Worm (Caenorhabditis elegans): ENCODE data around the gene C50B6.1.

Gene C50B6.1

ce11 chrV:13288881-13289280 is 19.8 kb upstream of the C50B6.1 start:
- peak; percentile 7 for TF ChIP-seq hlh-1 (tag; optimal IDR thresholded peaks at IDR 0.05)
- TF ChIP-seq unc-120 (tag; optimal IDR thresholded peaks at IDR 0.05; ENCODE audit: poor library complexity, severe bottlenecking), result peak; percentile 21
- no peak for TF ChIP-seq drap-1 (GFP tag; optimal IDR thresholded peaks at IDR 0.05)

- TF ChIP-seq ces-1 (GFP tag; optimal IDR thresholded peaks at IDR 0.05) (peak; percentile 96), lin-13 (tag; optimal IDR thresholded peaks at IDR 0.05) (no peak), nhr-76 (tag; optimal IDR thresholded peaks at IDR 0.05) (no peak), hlh-1 (tag; optimal IDR thresholded peaks at IDR 0.05) (no peak), mls-2 (tag; optimal IDR thresholded peaks at IDR 0.05) (no peak)
Observed at ce11 chrV:13294507-13294906, 14.2 kb upstream of the C50B6.1 start.

- peak; percentile 47 for TF ChIP-seq hlh-1 (tag; optimal IDR thresholded peaks at IDR 0.05)
- no peak for TF ChIP-seq nhr-237 (tag; optimal IDR thresholded peaks at IDR 0.05)
- no peak for TF ChIP-seq ztf-11 (tag; optimal IDR thresholded peaks at IDR 0.05)
- no peak for TF ChIP-seq drap-1 (GFP tag; optimal IDR thresholded peaks at IDR 0.05)
- no peak for TF ChIP-seq lin-32 (GFP tag; optimal IDR thresholded peaks at IDR 0.05)
- no peak for TF ChIP-seq sem-2 (GFP tag; optimal IDR thresholded peaks at IDR 0.05)
- TF ChIP-seq M03D4.4 (tag; optimal IDR thresholded peaks at IDR 0.05), result no peak
Observed at ce11 chrV:13295859-13296258, 12.9 kb upstream of the C50B6.1 start, which contains the start of gene uig-1. uig-1 (minus strand) TSS chrV:13295978.

- TF ChIP-seq nhr-76 (tag; optimal IDR thresholded peaks at IDR 0.05) (no peak), mep-1 (tag; optimal IDR thresholded peaks at IDR 0.05) (no peak)
Observed at ce11 chrV:13297220-13297619, 11.5 kb upstream of the C50B6.1 start, which contains the start of gene C26E1.1. C26E1.1 (plus strand) TSS chrV:13297520.

- TF ChIP-seq bed-3 (GFP tag; optimal IDR thresholded peaks at IDR 0.05), result no peak
- TF ChIP-seq mep-1 (tag; optimal IDR thresholded peaks at IDR 0.05), result no peak
- TF ChIP-seq ces-1 (GFP tag; optimal IDR thresholded peaks at IDR 0.05), result no peak
- no peak for TF ChIP-seq ham-2 (GFP tag; optimal IDR thresholded peaks at IDR 0.05)
- TF ChIP-seq nhr-2 (tag; optimal IDR thresholded peaks at IDR 0.05), result no peak
- no peak for TF ChIP-seq pha-4 (tag; optimal IDR thresholded peaks at IDR 0.05)
- no peak for TF ChIP-seq sem-2 (GFP tag; optimal IDR thresholded peaks at IDR 0.05)
- TF ChIP-seq zip-8 (tag; optimal IDR thresholded peaks at IDR 0.05), result no peak
- no peak for TF ChIP-seq ceh-83 (GFP tag; optimal IDR thresholded peaks at IDR 0.05)
- TF ChIP-seq ceh-39 (tag; optimal IDR thresholded peaks at IDR 0.05), result no peak
- no peak for TF ChIP-seq lin-13 (tag; optimal IDR thresholded peaks at IDR 0.05)
- TF ChIP-seq flh-1 (GFP tag; optimal IDR thresholded peaks at IDR 0.05), result no peak
- TF ChIP-seq nhr-237 (tag; optimal IDR thresholded peaks at IDR 0.05), result no peak
- TF ChIP-seq ztf-11 (tag; optimal IDR thresholded peaks at IDR 0.05), result no peak
Observed at ce11 chrV:13298706-13299105, 10.0 kb upstream of the C50B6.1 start.

ce11 chrV:13299398-13299797 is 9.3 kb upstream of the C50B6.1 start:
- TF ChIP-seq nhr-237 (tag; optimal IDR thresholded peaks at IDR 0.05) (no peak), cnd-1 (tag; optimal IDR thresholded peaks at IDR 0.05) (no peak), flh-1 (GFP tag; optimal IDR thresholded peaks at IDR 0.05) (no peak), ceh-83 (GFP tag; optimal IDR thresholded peaks at IDR 0.05) (no peak), blmp-1 (tag; optimal IDR thresholded peaks at IDR 0.05) (no peak), tbx-8 (GFP tag; optimal IDR thresholded peaks at IDR 0.05) (no peak), sem-2 (GFP tag; optimal IDR thresholded peaks at IDR 0.05) (no peak), ham-2 (GFP tag; optimal IDR thresholded peaks at IDR 0.05) (no peak), elt-3 (tag; optimal IDR thresholded peaks at IDR 0.05) (no peak), drap-1 (GFP tag; optimal IDR thresholded peaks at IDR 0.05) (no peak), nhr-76 (tag; optimal IDR thresholded peaks at IDR 0.05) (no peak), snpc-4 (tag; optimal IDR thresholded peaks at IDR 0.05) (no peak), ceh-39 (tag; optimal IDR thresholded peaks at IDR 0.05) (no peak), lsy-2 (tag; optimal IDR thresholded peaks at IDR 0.05) (no peak), zip-8 (tag; optimal IDR thresholded peaks at IDR 0.05) (no peak), elt-1 (tag; optimal IDR thresholded peaks at IDR 0.05; ENCODE audit: borderline replicate concordance, insufficient read depth) (no peak), nhr-28 (tag; optimal IDR thresholded peaks at IDR 0.05) (no peak)

Measured in whole organism, mixed stage, embryonic.